Worm (Caenorhabditis elegans) whole organism, young adult: ENCODE results near the gene C28D4.8.
A peak's percentile ranks its signal among the peaks of the same experiment; 100 is the strongest.

Experiments used
- B0019.2 ChIP-seq: fragments of 200-800 bp; sonication (Bioruptor generic); conservative IDR thresholded peaks from 2 replicates; pipeline ENCODE4 v1.3.6; 2022; ENCODE audit warnings: missing genetic modification reagents, missing genetic modification characterization, missing compliant biosample characterization
- B0336.3 ChIP-seq: fragments of 200-800 bp; sonication (Bioruptor generic); IDR thresholded peaks from 2 replicates; pipeline ENCODE4 v1.3.6; 2022; ENCODE audit warnings: missing genetic modification characterization, missing compliant biosample characterization
- F22D6.2 ChIP-seq: sonication (generic microtip); optimal IDR thresholded peaks from 2 replicates; lab custom pipeline; 2016; ENCODE audit warnings: mild to moderate bottlenecking, missing genetic modification characterization, missing compliant biosample characterization
- F23B12.7 ChIP-seq: sonication (generic microtip); optimal IDR thresholded peaks from 2 replicates; lab custom pipeline; 2017; ENCODE audit warnings: missing genetic modification characterization, mild to moderate bottlenecking, missing compliant biosample characterization, antibody characterized with exemption, moderate library complexity; ENCODE audit not compliant: insufficient read depth
- F33H1.4 ChIP-seq: fragments of 200-800 bp; sonication (Bioruptor generic); IDR thresholded peaks from 2 replicates; pipeline ENCODE4 v1.3.6; 2022; ENCODE audit warnings: missing genetic modification reagents, missing genetic modification characterization, missing compliant biosample characterization
- F49E8.2 ChIP-seq: sonication (generic microtip); optimal IDR thresholded peaks from 3 replicates; lab custom pipeline; 2017; ENCODE audit warnings: missing genetic modification characterization, mild to moderate bottlenecking, missing compliant biosample characterization, antibody characterized with exemption, moderate library complexity; ENCODE audit not compliant: insufficient read depth
- K11D2.4 ChIP-seq: fragments of 200-800 bp; sonication (Bioruptor generic); IDR thresholded peaks from 2 replicates; pipeline ENCODE4 v1.3.6; 2022; ENCODE audit warnings: missing genetic modification reagents, missing genetic modification characterization, missing compliant biosample characterization
- T07F8.4 ChIP-seq: sonication (generic microtip); optimal IDR thresholded peaks from 2 replicates; lab custom pipeline; 2016; ENCODE audit warnings: mild to moderate bottlenecking, missing genetic modification characterization, moderate library complexity, missing compliant biosample characterization
- Y53F4B.3 ChIP-seq: fragments of 200-800 bp; sonication (Bioruptor generic); IDR thresholded peaks from 2 replicates; pipeline ENCODE4 v1.3.6; 2022; ENCODE audit warnings: missing genetic modification reagents, missing genetic modification characterization, missing compliant biosample characterization
- Y53G8AR.9 ChIP-seq: fragments of 200-800 bp; sonication (Bioruptor generic); conservative IDR thresholded peaks from 2 replicates; pipeline ENCODE4 v1.3.6; 2022; ENCODE audit warnings: missing genetic modification reagents, missing genetic modification characterization, missing compliant biosample characterization
- Y56A3A.18 ChIP-seq: fragments of 200-800 bp; sonication (Bioruptor generic); IDR thresholded peaks from 2 replicates; pipeline ENCODE4 v1.3.6; 2022; ENCODE audit warnings: missing genetic modification reagents, missing genetic modification characterization, missing compliant biosample characterization
- Y67H2A.10 ChIP-seq: fragments of 200-800 bp; sonication (Bioruptor generic); conservative IDR thresholded peaks from 2 replicates; pipeline ENCODE4 v1.3.6; 2022; ENCODE audit warnings: missing genetic modification reagents, missing genetic modification characterization, missing compliant biosample characterization
- Y79H2A.3 ChIP-seq: fragments of 200-800 bp; sonication (Bioruptor generic); conservative IDR thresholded peaks from 2 replicates; pipeline ENCODE4 v1.3.6; 2022; ENCODE audit warnings: missing genetic modification reagents, missing genetic modification characterization, missing compliant biosample characterization
- ama-1 ChIP-seq, 3 experiments: fragments of 150-350 bp in 1 of 3; sonication (generic microtip) in 2 of 3; optimal IDR thresholded peaks; 2 replicates each; lab custom pipeline; 2014 to 2018; ENCODE audit warnings: missing biosample characterization in 2 of 3, missing genetic modification characterization in 2 of 3, missing genetic modification reagents in 2 of 3
- ceh-100 ChIP-seq: fragments of 200-800 bp; sonication (Bioruptor generic); IDR thresholded peaks from 2 replicates; pipeline ENCODE4 v1.3.6; 2022; ENCODE audit warnings: missing genetic modification reagents, missing genetic modification characterization, missing compliant biosample characterization
- ceh-58 ChIP-seq: fragments of 200-800 bp; sonication (Bioruptor generic); IDR thresholded peaks from 2 replicates; pipeline ENCODE4 v1.3.6; 2022; ENCODE audit warnings: missing genetic modification characterization, missing compliant biosample characterization
- dox-1 ChIP-seq: fragments of 200-800 bp; sonication (Bioruptor generic); IDR thresholded peaks from 2 replicates; pipeline ENCODE4 v1.3.6; 2022; ENCODE audit warnings: missing genetic modification reagents, missing genetic modification characterization, missing compliant biosample characterization
- dpff-1 ChIP-seq: sonication (generic microtip); optimal IDR thresholded peaks from 2 replicates; lab custom pipeline; 2017; ENCODE audit warnings: mild to moderate bottlenecking, missing genetic modification characterization, missing compliant biosample characterization
- dpl-1 ChIP-seq: fragments of 150-350 bp; optimal IDR thresholded peaks from 2 replicates; lab custom pipeline; 2014; ENCODE audit warnings: missing biosample characterization, missing genetic modification reagents, missing genetic modification characterization
- efl-1 ChIP-seq: fragments of 150-350 bp; optimal IDR thresholded peaks from 2 replicates; lab custom pipeline; 2014; ENCODE audit warnings: missing biosample characterization, missing genetic modification reagents, missing genetic modification characterization
- egl-44 ChIP-seq: fragments of 200-800 bp; sonication (Bioruptor generic); IDR thresholded peaks from 2 replicates; pipeline ENCODE4 v1.3.6; 2022; ENCODE audit warnings: missing genetic modification reagents, missing genetic modification characterization, missing compliant biosample characterization
- ets-4 ChIP-seq: fragments of 200-800 bp; sonication (Bioruptor generic); optimal IDR thresholded peaks from 2 replicates; lab custom pipeline; 2018; ENCODE audit warnings: mild to moderate bottlenecking, missing genetic modification characterization, missing compliant biosample characterization
- fkh-3 ChIP-seq: sonication (generic microtip); optimal IDR thresholded peaks from 2 replicates; lab custom pipeline; 2016; ENCODE audit warnings: mild to moderate bottlenecking, missing genetic modification characterization, missing compliant biosample characterization
- hrde-1 ChIP-seq: sonication (generic microtip); optimal IDR thresholded peaks from 2 replicates; lab custom pipeline; 2016; ENCODE audit warnings: missing genetic modification characterization, mild to moderate bottlenecking, missing compliant biosample characterization, moderate library complexity, missing genotype, missing genetic modification reagents, borderline replicate concordance
- hsf-1 ChIP-seq: fragments of 200-800 bp; sonication (Bioruptor generic); IDR thresholded peaks from 2 replicates; pipeline ENCODE4 v1.3.6; 2022; ENCODE audit warnings: missing genetic modification reagents, missing genetic modification characterization, missing compliant biosample characterization
- lin-26 ChIP-seq: fragments of 200-800 bp; sonication (Bioruptor generic); IDR thresholded peaks from 2 replicates; pipeline ENCODE4 v1.3.6; 2022; ENCODE audit warnings: missing genetic modification reagents, missing genetic modification characterization, missing compliant biosample characterization
- lin-40 ChIP-seq: sonication (generic microtip); optimal IDR thresholded peaks from 2 replicates; lab custom pipeline; 2016; ENCODE audit warnings: missing genetic modification characterization, mild to moderate bottlenecking, missing compliant biosample characterization, missing genotype, missing genetic modification reagents
- lin-54 ChIP-seq: fragments of 200-800 bp; sonication (Bioruptor generic); optimal IDR thresholded peaks from 2 replicates; lab custom pipeline; 2018; ENCODE audit warnings: mild to moderate bottlenecking, missing genetic modification characterization, missing compliant biosample characterization
- lsl-1 ChIP-seq: fragments of 200-800 bp; sonication (Bioruptor generic); optimal IDR thresholded peaks from 2 replicates; lab custom pipeline; 2018; ENCODE audit warnings: mild to moderate bottlenecking, missing genetic modification characterization, moderate library complexity, missing compliant biosample characterization
- madf-6 ChIP-seq: fragments of 200-800 bp; sonication (Bioruptor generic); IDR thresholded peaks from 2 replicates; pipeline ENCODE4 v1.3.6; 2022; ENCODE audit warnings: missing genetic modification reagents, missing genetic modification characterization, missing compliant biosample characterization
- mxl-1 ChIP-seq: sonication (generic microtip); optimal IDR thresholded peaks from 2 replicates; lab custom pipeline; 2016; ENCODE audit warnings: missing genetic modification characterization, missing compliant biosample characterization
- nfyb-1 ChIP-seq: fragments of 200-800 bp; sonication (Bioruptor generic); IDR thresholded peaks from 2 replicates; pipeline ENCODE4 v1.3.6; 2022; ENCODE audit warnings: missing genetic modification reagents, missing genetic modification characterization, missing compliant biosample characterization
- pbrm-1 ChIP-seq: fragments of 200-800 bp; sonication (Bioruptor generic); IDR thresholded peaks from 2 replicates; pipeline ENCODE4 v1.3.6; 2022; ENCODE audit warnings: missing genetic modification reagents, missing genetic modification characterization, missing compliant biosample characterization
- pha-4 ChIP-seq: fragments of 150-350 bp; sonication (generic microtip); optimal IDR thresholded peaks from 2 replicates; lab custom pipeline; 2014; ENCODE audit warnings: missing biosample characterization, missing genetic modification reagents, missing genetic modification characterization
- rcor-1 ChIP-seq: fragments of 200-800 bp; sonication (Bioruptor generic); IDR thresholded peaks from 2 replicates; pipeline ENCODE4 v1.3.6; 2022; ENCODE audit warnings: missing genetic modification reagents, missing genetic modification characterization, missing compliant biosample characterization
- repo-1 ChIP-seq: sonication (generic microtip); optimal IDR thresholded peaks from 2 replicates; lab custom pipeline; 2017; ENCODE audit warnings: mild to moderate bottlenecking, missing genetic modification characterization, missing compliant biosample characterization
- sea-2 ChIP-seq: fragments of 200-800 bp; sonication (Bioruptor generic); IDR thresholded peaks from 2 replicates; pipeline ENCODE4 v1.3.6; 2022; ENCODE audit warnings: missing genetic modification characterization, missing compliant biosample characterization
- snpc-1.1 ChIP-seq: sonication (generic microtip); optimal IDR thresholded peaks from 2 replicates; lab custom pipeline; 2017; ENCODE audit warnings: missing genetic modification characterization, mild to moderate bottlenecking, missing compliant biosample characterization, antibody characterized with exemption, moderate library complexity, missing genotype, missing genetic modification reagents; ENCODE audit not compliant: insufficient read depth
- snpc-3.4 ChIP-seq: sonication (generic microtip); optimal IDR thresholded peaks from 2 replicates; lab custom pipeline; 2017; ENCODE audit warnings: missing genetic modification characterization, mild to moderate bottlenecking, missing compliant biosample characterization, antibody characterized with exemption, moderate library complexity, missing genotype, missing genetic modification reagents
- tbp1 ChIP-seq: fragments of 200-800 bp; sonication (Bioruptor generic); optimal IDR thresholded peaks from 2 replicates; lab custom pipeline; 2018; ENCODE audit warnings: mild to moderate bottlenecking, missing genetic modification characterization, missing compliant biosample characterization
- unc-62 ChIP-seq: fragments of 150-350 bp; optimal IDR thresholded peaks from 2 replicates; lab custom pipeline; 2014; ENCODE audit warnings: missing biosample characterization, missing genetic modification reagents, missing genetic modification characterization
- xnd-1 ChIP-seq: sonication (generic microtip); optimal IDR thresholded peaks from 2 replicates; lab custom pipeline; 2016; ENCODE audit warnings: missing genotype, missing genetic modification reagents, missing genetic modification characterization, missing compliant biosample characterization
- zfh-2 ChIP-seq: fragments of 200-800 bp; sonication (Bioruptor generic); conservative IDR thresholded peaks from 2 replicates; pipeline ENCODE4 v1.3.6; 2022; ENCODE audit warnings: missing genetic modification reagents, missing genetic modification characterization, missing compliant biosample characterization
- zim-3 ChIP-seq: sonication (generic microtip); optimal IDR thresholded peaks from 2 replicates; lab custom pipeline; 2017; ENCODE audit warnings: mild to moderate bottlenecking, missing genetic modification characterization, moderate library complexity, missing compliant biosample characterization
- ztf-18 ChIP-seq: sonication (generic microtip); optimal IDR thresholded peaks from 2 replicates; lab custom pipeline; 2016; ENCODE audit warnings: missing genotype, mild to moderate bottlenecking, missing genetic modification characterization, missing compliant biosample characterization
- ztf-25 ChIP-seq: fragments of 200-800 bp; sonication (Bioruptor generic); IDR thresholded peaks from 2 replicates; pipeline ENCODE4 v1.3.6; 2022; ENCODE audit warnings: missing genetic modification reagents, missing genetic modification characterization, missing compliant biosample characterization
- ztf-28 ChIP-seq: fragments of 200-800 bp; sonication (Bioruptor generic); IDR thresholded peaks from 2 replicates; pipeline ENCODE4 v1.3.6; 2022; ENCODE audit warnings: missing genetic modification reagents, missing genetic modification characterization, missing compliant biosample characterization
- ztf-6 ChIP-seq: fragments of 200-800 bp; sonication (Bioruptor generic); IDR thresholded peaks from 2 replicates; pipeline ENCODE4 v1.3.6; 2022; ENCODE audit warnings: missing genetic modification reagents, missing genetic modification characterization, missing compliant biosample characterization

The C28D4.8 gene

ce11 chrIV:9778016-9778415 lies 29.8 kb upstream of the C28D4.8 start, which contains the start of gene T13F2.6 (continued):
- TF ChIP-seq pha-4 (tag; lab: Kevin White, UChicago) (no peak), rcor-1 (GFP tag; lab: Robert Waterston, UW) (peak; percentile 88), zfh-2 (GFP tag; lab: Robert Waterston, UW) (no peak), lin-40 (tag; lab: Kevin White, UChicago) (no peak), Y56A3A.18 (GFP tag; lab: Robert Waterston, UW) (no peak), dpff-1 (no peak), Y53F4B.3 (GFP tag; lab: Robert Waterston, UW) (peak; percentile 82), B0019.2 (GFP tag; lab: Robert Waterston, UW) (peak; percentile 91), madf-6 (GFP tag; lab: Robert Waterston, UW) (peak; percentile 97), repo-1 (no peak), ztf-18 (tag; lab: Kevin White, UChicago) (no peak), sea-2 (GFP tag; lab: Robert Waterston, UW) (no peak), ztf-6 (GFP tag; lab: Robert Waterston, UW) (no peak), F23B12.7 (tag; lab: Kevin White, UChicago) (peak; percentile 51), F49E8.2 (tag; lab: Kevin White, UChicago) (peak; percentile 92), ama-1 (optimal IDR thresholded peaks at IDR 0.05; lab: Kevin White, UChicago) (no peak), ama-1 (GFP tag; optimal IDR thresholded peaks at IDR 0.05; lab: Kevin White, UChicago) (no peak), unc-62 (GFP tag; lab: Kevin White, UChicago) (no peak), dpl-1 (GFP tag; lab: Kevin White, UChicago) (peak; percentile 79), F33H1.4 (GFP tag; lab: Robert Waterston, UW) (peak; percentile 80), mxl-1 (no peak), B0336.3 (peak; percentile 60; the same call in 1 of the 2 replicates), egl-44 (GFP tag; lab: Robert Waterston, UW) (no peak), xnd-1 (tag; lab: Kevin White, UChicago) (peak; percentile 76), lin-26 (GFP tag; lab: Robert Waterston, UW) (no peak), zim-3 (tag; lab: Kevin White, UChicago) (no peak), ztf-25 (GFP tag; lab: Robert Waterston, UW) (0 out of 2 replicates have a peak, but pooled peaks have one; percentile 54), lin-54 (peak; percentile 93), lsl-1 (GFP tag; lab: Kevin White, UChicago) (peak; percentile 100), snpc-1.1 (tag; lab: Kevin White, UChicago) (peak; percentile 57), F22D6.2 (tag; lab: Kevin White, UChicago) (no peak), T07F8.4 (no peak), snpc-3.4 (tag; lab: Kevin White, UChicago) (peak; percentile 80), hrde-1 (tag; lab: Kevin White, UChicago) (peak; percentile 26), hsf-1 (GFP tag; lab: Robert Waterston, UW) (peak; percentile 76), Y67H2A.10 (GFP tag; lab: Robert Waterston, UW) (no peak), nfyb-1 (GFP tag; lab: Robert Waterston, UW) (no peak), fkh-3 (no peak), K11D2.4 (GFP tag; lab: Robert Waterston, UW) (no peak), tbp1 (GFP tag; lab: Kevin White, UChicago) (peak; percentile 71), efl-1 (GFP tag; lab: Kevin White, UChicago) (peak; percentile 92), ztf-28 (GFP tag; lab: Robert Waterston, UW) (no peak), Y53G8AR.9 (GFP tag; lab: Robert Waterston, UW) (no peak), ets-4 (no peak), pbrm-1 (GFP tag; lab: Robert Waterston, UW) (peak; percentile 79), ceh-100 (GFP tag; lab: Robert Waterston, UW) (peak; percentile 56), ceh-58 (GFP tag; lab: Robert Waterston, UW) (no peak), dox-1 (GFP tag; lab: Robert Waterston, UW) (no peak; the same call in 1 of the 2 replicates), Y79H2A.3 (GFP tag; lab: Robert Waterston, UW) (0 out of 2 replicates have a peak, but pooled peaks have one; percentile 73)
